Fruit fly (Drosophila melanogaster) S2 (cell line): Measurements from ENCODE around the gene CG44153.

ENCODE experiments used
- CG8478 ChIP-seq: fragments of >200 bp; optimal IDR thresholded peaks from 2 replicates; lab custom pipeline; 2018
- CTCF ChIP-seq, 2 experiments: fragments of >200 bp; optimal IDR thresholded peaks; 2 replicates each; lab custom pipeline; 2018

dm6 chr2L:10092289-10092688 is 87.8 kb downstream of the CG44153 start, which contains the start of gene CG13133:
- TF ChIP-seq CTCF (optimal IDR thresholded peaks at IDR 0.05; lab: Kevin White, UChicago) (no peak), CG8478 (lab: Kevin White, UChicago) (no peak)
